Fruit fly (Drosophila melanogaster) whole organism, prepupa: ENCODE measurements around the gene squ.
A peak's percentile ranks its signal among the peaks of the same experiment; 100 is the strongest.

Experiments
- Blimp-1 ChIP-seq: fragments of 200-800 bp; sonication (Bioruptor generic); optimal IDR thresholded peaks from 3 replicates; lab custom pipeline; 2017; ENCODE audit warnings: missing biosample characterization, missing genetic modification characterization, mild to moderate bottlenecking, moderate library complexity, missing genetic modification reagents
- CG10631 ChIP-seq: fragments of 200-800 bp; sonication (Bioruptor generic); optimal IDR thresholded peaks from 2 replicates; lab custom pipeline; 2016; ENCODE audit warnings: missing biosample characterization, missing genetic modification characterization
- CG10669 ChIP-seq: fragments of 200-800 bp; sonication (Bioruptor generic); optimal IDR thresholded peaks from 3 replicates; lab custom pipeline; 2018; ENCODE audit warnings: missing biosample characterization, mild to moderate bottlenecking, missing genetic modification characterization, moderate library complexity
- CG11762 ChIP-seq: fragments of 200-800 bp; sonication (Bioruptor generic); optimal IDR thresholded peaks from 3 replicates; lab custom pipeline; 2016; ENCODE audit warnings: missing biosample characterization, missing genetic modification characterization; ENCODE audit not compliant: insufficient read depth
- CG11902 ChIP-seq: fragments of 200-800 bp; sonication (Bioruptor generic); optimal IDR thresholded peaks from 3 replicates; lab custom pipeline; 2016; ENCODE audit warnings: missing biosample characterization, missing genetic modification characterization
- CG15336 ChIP-seq: fragments of 200-800 bp; sonication (Bioruptor generic); IDR thresholded peaks from 2 replicates; pipeline ENCODE4 v1.3.6; 2022; ENCODE audit warnings: missing biosample characterization, missing genetic modification characterization
- CG1621 ChIP-seq: fragments of 200-800 bp; sonication (Bioruptor generic); optimal IDR thresholded peaks from 3 replicates; lab custom pipeline; 2018; ENCODE audit warnings: missing biosample characterization, mild to moderate bottlenecking, missing genetic modification characterization
- CG3032 ChIP-seq: fragments of 200-800 bp; optimal IDR thresholded peaks from 2 replicates; lab custom pipeline; 2019; ENCODE audit warnings: missing biosample characterization, mild to moderate bottlenecking, missing genetic modification characterization, moderate library complexity
- CG31627 ChIP-seq: fragments of 200-800 bp; sonication (Bioruptor generic); optimal IDR thresholded peaks from 3 replicates; lab custom pipeline; 2016; ENCODE audit warnings: missing biosample characterization, missing genetic modification characterization
- CG3919 ChIP-seq: fragments of 200-800 bp; sonication (Bioruptor generic); optimal IDR thresholded peaks from 3 replicates; lab custom pipeline; 2016; ENCODE audit warnings: missing biosample characterization, missing genetic modification characterization
- CG6792 ChIP-seq: fragments of 200-800 bp; sonication (Bioruptor generic); optimal IDR thresholded peaks from 3 replicates; lab custom pipeline; 2016; ENCODE audit warnings: missing biosample characterization, missing genetic modification characterization
- CG6808 ChIP-seq: fragments of 200-800 bp; sonication (Bioruptor generic); optimal IDR thresholded peaks from 3 replicates; lab custom pipeline; 2017; ENCODE audit warnings: missing biosample characterization, missing genetic modification characterization, mild to moderate bottlenecking, moderate library complexity, missing genetic modification reagents
- CG6854 ChIP-seq: fragments of 200-800 bp; sonication (Bioruptor generic); optimal IDR thresholded peaks from 2 replicates; lab custom pipeline; 2017; ENCODE audit warnings: missing biosample characterization, mild to moderate bottlenecking, missing genetic modification characterization
- CG7368 ChIP-seq: fragments of 200-800 bp; sonication (Bioruptor generic); optimal IDR thresholded peaks from 3 replicates; lab custom pipeline; 2016; ENCODE audit warnings: missing biosample characterization, missing genetic modification characterization
- CG8119 ChIP-seq: fragments of 200-800 bp; sonication (Bioruptor generic); IDR thresholded peaks from 3 replicates; pipeline ENCODE4 v1.3.6; 2022; ENCODE audit warnings: missing biosample characterization, missing genetic modification characterization
- CG8632 ChIP-seq: fragments of 200-800 bp; sonication (Bioruptor generic); optimal IDR thresholded peaks from 3 replicates; lab custom pipeline; 2016; ENCODE audit warnings: missing biosample characterization, missing genetic modification characterization
- Eip75B ChIP-seq: fragments of 200-800 bp; sonication (Bioruptor generic); optimal IDR thresholded peaks from 3 replicates; lab custom pipeline; 2016; ENCODE audit warnings: missing biosample characterization, missing genetic modification characterization
- Eip78C ChIP-seq: fragments of 200-800 bp; sonication (Bioruptor generic); peaks from one replicate; lab custom pipeline; 2016; ENCODE audit warnings: missing biosample characterization, missing genetic modification characterization
- Eip93F ChIP-seq: fragments of 200-800 bp; sonication (Bioruptor generic); optimal IDR thresholded peaks from 2 replicates; lab custom pipeline; 2016; ENCODE audit warnings: missing biosample characterization, mild to moderate bottlenecking, missing genetic modification characterization
- Ets21C ChIP-seq: fragments of 200-800 bp; sonication (Bioruptor generic); optimal IDR thresholded peaks from 3 replicates; lab custom pipeline; 2016; ENCODE audit warnings: missing biosample characterization, missing genetic modification characterization
- Ets96B ChIP-seq: fragments of 200-800 bp; optimal IDR thresholded peaks from 2 replicates; lab custom pipeline; 2019; ENCODE audit warnings: missing biosample characterization, mild to moderate bottlenecking, missing genetic modification characterization, moderate library complexity
- Gug ChIP-seq: fragments of 200-800 bp; sonication (Bioruptor generic); IDR thresholded peaks from 2 replicates; pipeline ENCODE4 v1.3.6; 2022; ENCODE audit warnings: missing biosample characterization, missing genetic modification characterization
- Hr39 ChIP-seq: fragments of 200-800 bp; sonication (Bioruptor generic); optimal IDR thresholded peaks from 2 replicates; lab custom pipeline; 2016; ENCODE audit warnings: missing biosample characterization, missing genetic modification characterization
- Hr4 ChIP-seq: fragments of 200-800 bp; sonication (Bioruptor generic); optimal IDR thresholded peaks from 3 replicates; lab custom pipeline; 2016; ENCODE audit warnings: missing biosample characterization, missing genetic modification characterization
- Lpt ChIP-seq: fragments of 200-800 bp; sonication (Bioruptor generic); optimal IDR thresholded peaks from 3 replicates; lab custom pipeline; 2016; ENCODE audit warnings: missing biosample characterization, missing genetic modification characterization
- OdsH ChIP-seq: fragments of 200-800 bp; sonication (Bioruptor generic); optimal IDR thresholded peaks from 3 replicates; lab custom pipeline; 2016; ENCODE audit warnings: missing biosample characterization, missing genetic modification characterization
- Smox ChIP-seq: fragments of 200-800 bp; sonication (Bioruptor generic); optimal IDR thresholded peaks from 3 replicates; lab custom pipeline; 2016; ENCODE audit warnings: missing biosample characterization, missing genetic modification characterization
- Sox102F ChIP-seq: fragments of 200-800 bp; sonication (Bioruptor generic); optimal IDR thresholded peaks from 2 replicates; lab custom pipeline; 2016; ENCODE audit warnings: missing biosample characterization, mild to moderate bottlenecking, missing genetic modification characterization
- Sox14 ChIP-seq: fragments of 200-800 bp; sonication (Bioruptor generic); optimal IDR thresholded peaks from 3 replicates; lab custom pipeline; 2016; ENCODE audit warnings: missing biosample characterization, missing genetic modification characterization
- Sox15 ChIP-seq: fragments of 200-800 bp; sonication (Bioruptor generic); optimal IDR thresholded peaks from 3 replicates; lab custom pipeline; 2016; ENCODE audit warnings: missing biosample characterization, missing genetic modification characterization
- achi ChIP-seq: fragments of 200-800 bp; sonication (Bioruptor generic); optimal IDR thresholded peaks from 3 replicates; lab custom pipeline; 2016; ENCODE audit warnings: missing biosample characterization, missing genetic modification characterization
- acj6 ChIP-seq: fragments of 200-800 bp; sonication (Bioruptor generic); optimal IDR thresholded peaks from 3 replicates; lab custom pipeline; 2016; ENCODE audit warnings: missing biosample characterization, missing genetic modification characterization
- cyc ChIP-seq: fragments of 200-800 bp; sonication (Bioruptor generic); optimal IDR thresholded peaks from 3 replicates; lab custom pipeline; 2016; ENCODE audit warnings: missing biosample characterization, missing genetic modification characterization
- dac ChIP-seq: fragments of 200-800 bp; sonication (Bioruptor generic); optimal IDR thresholded peaks from 2 replicates; lab custom pipeline; 2017; ENCODE audit warnings: missing biosample characterization, mild to moderate bottlenecking, missing genetic modification characterization
- dsx ChIP-seq: fragments of 200-800 bp; optimal IDR thresholded peaks from 3 replicates; lab custom pipeline; 2019; ENCODE audit warnings: missing biosample characterization, mild to moderate bottlenecking, missing genetic modification characterization, moderate library complexity; ENCODE audit not compliant: poor library complexity, severe bottlenecking
- esn ChIP-seq: fragments of 200-800 bp; sonication (Bioruptor generic); optimal IDR thresholded peaks from 2 replicates; lab custom pipeline; 2016; ENCODE audit warnings: missing biosample characterization, mild to moderate bottlenecking, missing genetic modification characterization, moderate library complexity
- fd85E ChIP-seq: fragments of 200-800 bp; sonication (Bioruptor generic); optimal IDR thresholded peaks from 3 replicates; lab custom pipeline; 2016; ENCODE audit warnings: missing biosample characterization, missing genetic modification characterization
- fkh ChIP-seq: fragments of 200-800 bp; sonication (Bioruptor generic); optimal IDR thresholded peaks from 3 replicates; lab custom pipeline; 2017; ENCODE audit warnings: missing biosample characterization, mild to moderate bottlenecking, missing genetic modification characterization, moderate library complexity
- lz ChIP-seq: fragments of 200-800 bp; sonication (Bioruptor generic); optimal IDR thresholded peaks from 3 replicates; lab custom pipeline; 2016; ENCODE audit warnings: missing biosample characterization, missing genetic modification characterization
- net ChIP-seq: fragments of 200-800 bp; sonication (Bioruptor generic); optimal IDR thresholded peaks from 3 replicates; lab custom pipeline; 2016; ENCODE audit warnings: missing biosample characterization, missing genetic modification characterization
- pdm3 ChIP-seq: fragments of 200-800 bp; sonication (Bioruptor generic); optimal IDR thresholded peaks from 3 replicates; lab custom pipeline; 2016; ENCODE audit warnings: missing biosample characterization, missing genetic modification characterization
- salr ChIP-seq, 2 experiments: fragments of 200-800 bp; sonication (Bioruptor generic); optimal IDR thresholded peaks; 3 replicates each; lab custom pipeline; 2016 to 2018; ENCODE audit warnings: missing biosample characterization in 2 of 2, missing genetic modification characterization in 2 of 2, mild to moderate bottlenecking in 1 of 2
- ss ChIP-seq, 2 experiments: fragments of 200-800 bp; sonication (Bioruptor generic); optimal IDR thresholded peaks; 2 replicates in 1 of 2; 3 replicates in 1 of 2; lab custom pipeline; 2017 to 2018; ENCODE audit warnings: mild to moderate bottlenecking in 2 of 2, missing biosample characterization in 2 of 2, missing genetic modification characterization in 2 of 2, moderate library complexity in 1 of 2
- svp ChIP-seq: fragments of 200-800 bp; sonication (Bioruptor generic); peaks from one replicate; lab custom pipeline; 2016; ENCODE audit warnings: missing biosample characterization, missing genetic modification characterization
- topi ChIP-seq: fragments of 200-800 bp; sonication (Bioruptor generic); optimal IDR thresholded peaks from 3 replicates; lab custom pipeline; 2016; ENCODE audit warnings: missing biosample characterization, missing genetic modification characterization

squ gene

DNA sequence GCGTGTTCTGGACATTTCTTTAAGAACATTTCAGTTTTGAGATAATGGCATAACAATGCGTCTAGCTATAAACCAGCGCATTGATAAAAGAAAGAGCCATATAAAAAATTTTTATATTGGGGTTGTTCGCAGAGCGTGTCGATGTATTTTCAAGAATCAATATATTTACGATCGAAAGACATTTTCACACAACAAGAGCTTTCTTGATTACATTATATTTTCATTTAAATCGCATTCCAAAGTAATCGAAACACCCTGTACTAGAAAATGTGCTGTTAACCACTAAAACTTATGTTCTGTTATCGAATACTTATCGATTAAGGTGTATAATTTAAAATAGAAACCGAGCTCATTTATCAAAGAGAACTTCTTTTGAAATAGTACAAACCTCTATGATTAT, 23.9 kb downstream of the squ start:
- TF ChIP-seq dac (GFP tag; lab: Kevin White, UChicago) (no peak), Eip93F (GFP tag; lab: Kevin White, UChicago) (no peak), CG6808 (GFP tag; lab: Kevin White, UChicago) (no peak), topi (GFP tag; lab: Kevin White, UChicago) (peak; percentile 60), Sox15 (peak; percentile 25), Ets21C (GFP tag; lab: Kevin White, UChicago) (peak; percentile 43), Gug (GFP tag; lab: Robert Waterston, UW) (no peak), acj6 (peak; percentile 27), CG10631 (GFP tag; lab: Kevin White, UChicago) (peak; percentile 52), Lpt (no peak), CG7368 (GFP tag; lab: Kevin White, UChicago) (no peak), CG3032 (no peak), CG1621 (tag; lab: Kevin White, UChicago) (no peak), CG8632 (GFP tag; lab: Kevin White, UChicago) (peak; percentile 10), Eip78C (GFP tag; lab: Kevin White, UChicago) (peak; percentile 86), fkh (GFP tag; lab: Kevin White, UChicago) (no peak), CG31627 (GFP tag; lab: Kevin White, UChicago) (peak; percentile 38), Hr39 (GFP tag; lab: Kevin White, UChicago) (peak; percentile 25), Hr4 (GFP tag; lab: Kevin White, UChicago) (peak; percentile 62), achi (peak; percentile 39), Sox102F (peak; percentile 37), CG11762 (GFP tag; lab: Kevin White, UChicago) (no peak), lz (GFP tag; lab: Kevin White, UChicago) (peak; percentile 37), Smox (GFP tag; lab: Kevin White, UChicago) (peak; percentile 43), CG15336 (peak; percentile 34; the same call in 1 of the 2 replicates), CG11902 (peak; percentile 18), fd85E (GFP tag; lab: Kevin White, UChicago) (no peak), ss (GFP tag; optimal IDR thresholded peaks at IDR 0.05; lab: Kevin White, UChicago) (no peak), esn (GFP tag; lab: Kevin White, UChicago) (peak; percentile 64), CG6792 (GFP tag; lab: Kevin White, UChicago) (peak; percentile 18), Ets96B (tag; lab: Kevin White, UChicago) (peak; percentile 5), Blimp-1 (GFP tag; lab: Kevin White, UChicago) (no peak), CG8119 (GFP tag; lab: Robert Waterston, UW) (no peak; the same call in 1 of the 3 replicates), CG3919 (peak; percentile 62), CG10669 (no peak), cyc (GFP tag; lab: Kevin White, UChicago) (peak; percentile 24), CG6854 (no peak), dsx (GFP tag; lab: Kevin White, UChicago) (peak; percentile 21), Sox14 (GFP tag; lab: Kevin White, UChicago) (peak; percentile 61), pdm3 (GFP tag; lab: Kevin White, UChicago) (peak; percentile 63), Eip75B (GFP tag; lab: Kevin White, UChicago) (peak; percentile 51), salr (GFP tag; optimal IDR thresholded peaks at IDR 0.05; lab: Kevin White, UChicago) (peak in 1 of 2 experiments; percentile 6), net (GFP tag; lab: Kevin White, UChicago) (peak; percentile 26), svp (peak; percentile 79), OdsH (GFP tag; lab: Kevin White, UChicago) (peak; percentile 55)
